Worm (Caenorhabditis elegans): ENCODE results near the gene rbm-25.

ce11 chrV:12537505-12537904 lies 39.5 kb downstream of the rbm-25 start:
- no peak for TF ChIP-seq lin-13 (GFP tag; optimal IDR thresholded peaks at IDR 0.05)
- TF ChIP-seq snpc-4 (tag; optimal IDR thresholded peaks at IDR 0.05) = no peak
- TF ChIP-seq egl-27 (tag; optimal IDR thresholded peaks at IDR 0.05) = peak; percentile 70
- no peak for TF ChIP-seq nhr-77 (tag; optimal IDR thresholded peaks at IDR 0.05)
- no peak for TF ChIP-seq ztf-4 (tag; optimal IDR thresholded peaks at IDR 0.05)
- no peak for TF ChIP-seq lin-11 (tag; optimal IDR thresholded peaks at IDR 0.05)
- TF ChIP-seq nhr-12 (tag; optimal IDR thresholded peaks at IDR 0.05) = no peak
